Fruit fly (Drosophila melanogaster) whole organism, embryonic: Measurements from ENCODE around the gene CG31627.
A peak's percentile ranks its signal among the peaks of the same experiment; 100 is the strongest.

Experiments used
- Blimp-1 ChIP-seq: fragments of 200-800 bp; sonication (Bioruptor generic); optimal IDR thresholded peaks from 3 replicates; lab custom pipeline; 2018; ENCODE audit warnings: missing biosample characterization, missing genetic modification characterization, mild to moderate bottlenecking, moderate library complexity, missing genetic modification reagents
- CG10431 ChIP-seq: fragments of 200-800 bp; sonication (Bioruptor generic); optimal IDR thresholded peaks from 3 replicates; lab custom pipeline; 2018; ENCODE audit warnings: missing biosample characterization, mild to moderate bottlenecking, missing genetic modification characterization
- CG12219 ChIP-seq: fragments of 200-800 bp; sonication (Bioruptor generic); optimal IDR thresholded peaks from 3 replicates; lab custom pipeline; 2018; ENCODE audit warnings: missing biosample characterization, mild to moderate bottlenecking, missing genetic modification characterization
- CG12769 ChIP-seq: fragments of 200-800 bp; sonication (Bioruptor generic); optimal IDR thresholded peaks from 2 replicates; lab custom pipeline; 2019; ENCODE audit warnings: missing biosample characterization, mild to moderate bottlenecking, missing genetic modification characterization, moderate library complexity
- CG16813 ChIP-seq: fragments of 200-800 bp; sonication (Bioruptor generic); IDR thresholded peaks from 3 replicates; pipeline ENCODE4 v1.3.6; 2022; ENCODE audit warnings: missing biosample characterization, missing genetic modification characterization; ENCODE audit not compliant: partially characterized antibody
- CG16815 ChIP-seq: fragments of 200-800 bp; sonication (Bioruptor generic); optimal IDR thresholded peaks from 3 replicates; lab custom pipeline; 2017; ENCODE audit warnings: missing biosample characterization, mild to moderate bottlenecking, missing genetic modification characterization
- CG16863 ChIP-seq: fragments of 200-800 bp; sonication (Bioruptor generic); optimal IDR thresholded peaks from 3 replicates; lab custom pipeline; 2016; ENCODE audit warnings: missing biosample characterization, missing genetic modification characterization
- CG17328 ChIP-seq: fragments of 200-800 bp; sonication (Bioruptor generic); IDR thresholded peaks from 2 replicates; pipeline ENCODE4 v1.3.6; 2022; ENCODE audit warnings: missing biosample characterization, missing genetic modification characterization
- CG17612 ChIP-seq: fragments of 200-800 bp; sonication (Bioruptor generic); IDR thresholded peaks from 2 replicates; pipeline ENCODE4 v1.3.6; 2022; ENCODE audit warnings: missing biosample characterization, missing genetic modification characterization
- CG2199 ChIP-seq: fragments of 200-800 bp; sonication (Bioruptor generic); IDR thresholded peaks from 3 replicates; pipeline ENCODE4 v1.3.6; 2022; ENCODE audit warnings: missing biosample characterization, missing genetic modification characterization
- CG2202 ChIP-seq: fragments of 200-800 bp; sonication (Bioruptor generic); optimal IDR thresholded peaks from 2 replicates; lab custom pipeline; 2018; ENCODE audit warnings: missing biosample characterization, mild to moderate bottlenecking, missing genetic modification characterization
- CG2712 ChIP-seq: fragments of 200-800 bp; optimal IDR thresholded peaks from 3 replicates; lab custom pipeline; 2019; ENCODE audit warnings: missing biosample characterization, mild to moderate bottlenecking, missing genetic modification characterization, moderate library complexity
- CG30403 ChIP-seq: fragments of 200-800 bp; sonication (Bioruptor generic); optimal IDR thresholded peaks from 3 replicates; lab custom pipeline; 2016; ENCODE audit warnings: missing biosample characterization, missing genetic modification characterization
- CG32767 ChIP-seq: fragments of 200-800 bp; sonication (Bioruptor generic); IDR thresholded peaks from 2 replicates; pipeline ENCODE4 v1.3.6; 2022; ENCODE audit warnings: missing biosample characterization, missing genetic modification characterization
- CG32772 ChIP-seq: fragments of 200-800 bp; sonication (Bioruptor generic); IDR thresholded peaks from 2 replicates; pipeline ENCODE4 v1.3.6; 2022; ENCODE audit warnings: missing biosample characterization, missing genetic modification characterization
- CG33557 ChIP-seq: fragments of 200-800 bp; sonication (Bioruptor generic); optimal IDR thresholded peaks from 2 replicates; lab custom pipeline; 2019; ENCODE audit warnings: missing biosample characterization, mild to moderate bottlenecking, missing genetic modification characterization, moderate library complexity
- CG34376 ChIP-seq: fragments of 200-800 bp; sonication (Bioruptor generic); optimal IDR thresholded peaks from 2 replicates; lab custom pipeline; 2018; ENCODE audit warnings: missing biosample characterization, mild to moderate bottlenecking, missing genetic modification characterization
- CG3726 ChIP-seq: fragments of 200-800 bp; sonication (Bioruptor generic); IDR thresholded peaks from 3 replicates; pipeline ENCODE4, ENCODE4 v1.3.6; 2022; ENCODE audit warnings: missing biosample characterization, missing genetic modification characterization
- CG3995 ChIP-seq: fragments of 200-800 bp; sonication (Bioruptor generic); optimal IDR thresholded peaks from 3 replicates; lab custom pipeline; 2016; ENCODE audit warnings: missing biosample characterization, missing genetic modification characterization
- CG7372 ChIP-seq: fragments of 200-800 bp; sonication (Bioruptor generic); IDR thresholded peaks from 2 replicates; pipeline ENCODE4 v1.3.6; 2022; ENCODE audit warnings: missing biosample characterization, missing genetic modification characterization
- CG8944 ChIP-seq: fragments of 200-800 bp; sonication (Bioruptor generic); optimal IDR thresholded peaks from 3 replicates; lab custom pipeline; 2016; ENCODE audit warnings: missing biosample characterization, missing genetic modification characterization
- CG9215 ChIP-seq: fragments of 200-800 bp; sonication (Bioruptor generic); IDR thresholded peaks from 2 replicates; pipeline ENCODE4 v1.3.6; 2022; ENCODE audit warnings: missing biosample characterization, missing genetic modification characterization
- CHES-1-like ChIP-seq: fragments of 200-800 bp; sonication (Bioruptor generic); optimal IDR thresholded peaks from 2 replicates; lab custom pipeline; 2016; ENCODE audit warnings: missing biosample characterization, missing genetic modification characterization
- Camta ChIP-seq: fragments of 200-800 bp; sonication (Bioruptor generic); optimal IDR thresholded peaks from 2 replicates; lab custom pipeline; 2016; ENCODE audit warnings: missing biosample characterization, missing genetic modification characterization
- Dref ChIP-seq: fragments of 200-800 bp; sonication (Bioruptor generic); IDR thresholded peaks from 2 replicates; pipeline ENCODE4 v1.3.6; 2022; ENCODE audit warnings: missing biosample characterization, missing genetic modification characterization
- HLH4C ChIP-seq: fragments of 200-800 bp; sonication (Bioruptor generic); IDR thresholded peaks from 3 replicates; pipeline ENCODE4 v1.3.6; 2022; ENCODE audit warnings: missing biosample characterization, missing genetic modification characterization; ENCODE audit not compliant: partially characterized antibody
- HLHmδ ChIP-seq: fragments of 200-800 bp; sonication (Bioruptor generic); optimal IDR thresholded peaks from 2 replicates; lab custom pipeline; 2018; ENCODE audit warnings: missing biosample characterization, mild to moderate bottlenecking, missing genetic modification characterization, moderate library complexity
- Hsf ChIP-seq: fragments of 200-800 bp; sonication (Bioruptor generic); optimal IDR thresholded peaks from 3 replicates; lab custom pipeline; 2016; ENCODE audit warnings: missing biosample characterization, missing genetic modification characterization
- NK7.1 ChIP-seq: fragments of 200-800 bp; sonication (Bioruptor generic); optimal IDR thresholded peaks from 3 replicates; lab custom pipeline; 2016; ENCODE audit warnings: missing biosample characterization, missing genetic modification characterization
- Nf-YB ChIP-seq: fragments of 200-800 bp; sonication (Bioruptor generic); optimal IDR thresholded peaks from 3 replicates; lab custom pipeline; 2019; ENCODE audit warnings: missing biosample characterization, mild to moderate bottlenecking, missing genetic modification characterization, moderate library complexity
- Nf-YC ChIP-seq: fragments of 200-800 bp; optimal IDR thresholded peaks from 3 replicates; lab custom pipeline; 2019; ENCODE audit warnings: missing biosample characterization, mild to moderate bottlenecking, missing genetic modification characterization, moderate library complexity
- Opbp ChIP-seq: fragments of 200-800 bp; sonication (Bioruptor generic); IDR thresholded peaks from 3 replicates; pipeline ENCODE4 v1.3.6; 2022; ENCODE audit warnings: missing biosample characterization, missing genetic modification characterization; ENCODE audit not compliant: partially characterized antibody
- Six4 ChIP-seq: fragments of 200-800 bp; sonication (Bioruptor generic); optimal IDR thresholded peaks from 2 replicates; lab custom pipeline; 2016; ENCODE audit warnings: missing biosample characterization, missing genetic modification characterization
- Stat92E ChIP-seq, 3 experiments: fragments of >200 bp in 2 of 3; fragments of 200-800 bp in 1 of 3; sonication (Bioruptor generic) in 1 of 3; optimal IDR thresholded peaks; 2 replicates each; lab custom pipeline; 2017 to 2019; ENCODE audit warnings: missing biosample characterization in 3 of 3, missing genetic modification characterization in 3 of 3, mild to moderate bottlenecking in 1 of 3, moderate library complexity in 1 of 3
- Usf ChIP-seq: fragments of 200-800 bp; sonication (Bioruptor generic); optimal IDR thresholded peaks from 2 replicates; lab custom pipeline; 2017; ENCODE audit warnings: missing genotype, missing biosample characterization, missing genetic modification characterization
- al ChIP-seq: fragments of 200-800 bp; sonication (Bioruptor generic); IDR thresholded peaks from 2 replicates; pipeline ENCODE4 v1.3.6; 2022; ENCODE audit warnings: missing biosample characterization, missing genetic modification characterization
- aop ChIP-seq: fragments of 200-800 bp; sonication (Bioruptor generic); IDR thresholded peaks from 2 replicates; pipeline ENCODE4 v1.3.6; 2022; ENCODE audit warnings: missing biosample characterization, missing genetic modification characterization
- ara ChIP-seq: fragments of 200-800 bp; sonication (Bioruptor generic); IDR thresholded peaks from 2 replicates; pipeline ENCODE4 v1.3.6; 2022; ENCODE audit warnings: missing biosample characterization, missing genetic modification characterization
- bcd ChIP-seq: fragments of 200-800 bp; sonication (Bioruptor generic); optimal IDR thresholded peaks from 2 replicates; lab custom pipeline; 2017; ENCODE audit warnings: missing biosample characterization, mild to moderate bottlenecking, missing genetic modification characterization
- ems ChIP-seq: fragments of 200-800 bp; sonication (Bioruptor generic); optimal IDR thresholded peaks from 3 replicates; lab custom pipeline; 2016; ENCODE audit warnings: missing biosample characterization, missing genetic modification characterization
- ftz-f1 ChIP-seq: fragments of 200-800 bp; sonication (Bioruptor generic); optimal IDR thresholded peaks from 2 replicates; lab custom pipeline; 2016; ENCODE audit warnings: missing biosample characterization, missing genetic modification characterization
- gro ChIP-seq: fragments of 200-800 bp; sonication (Bioruptor generic); optimal IDR thresholded peaks from 2 replicates; lab custom pipeline; 2016; ENCODE audit warnings: missing biosample characterization, missing genetic modification characterization
- h ChIP-seq: fragments of >200 bp; optimal IDR thresholded peaks from 2 replicates; lab custom pipeline; 2017
- insv ChIP-seq, 2 experiments: fragments of 200-800 bp; sonication (Bioruptor generic); optimal IDR thresholded peaks; 3 replicates each; lab custom pipeline; 2016 to 2018; ENCODE audit warnings: missing biosample characterization in 2 of 2, missing genetic modification characterization in 2 of 2
- lab ChIP-seq: fragments of 200-800 bp; sonication (Bioruptor generic); optimal IDR thresholded peaks from 3 replicates; lab custom pipeline; 2017; ENCODE audit warnings: missing biosample characterization, missing genetic modification characterization, mild to moderate bottlenecking, moderate library complexity, missing genetic modification reagents
- lbe ChIP-seq: fragments of 200-800 bp; sonication (Bioruptor generic); optimal IDR thresholded peaks from 2 replicates; lab custom pipeline; 2016; ENCODE audit warnings: missing biosample characterization, mild to moderate bottlenecking, missing genetic modification characterization
- lmd ChIP-seq: fragments of 200-800 bp; sonication (Bioruptor generic); IDR thresholded peaks from 2 replicates; pipeline ENCODE4 v1.3.6; 2022; ENCODE audit warnings: missing biosample characterization, missing genetic modification characterization
- phol ChIP-seq: fragments of 200-800 bp; sonication (Bioruptor generic); optimal IDR thresholded peaks from 3 replicates; lab custom pipeline; 2018; ENCODE audit warnings: missing biosample characterization, mild to moderate bottlenecking, missing genetic modification characterization, moderate library complexity
- pros ChIP-seq: fragments of 200-800 bp; sonication (Bioruptor generic); optimal IDR thresholded peaks from 3 replicates; lab custom pipeline; 2019; ENCODE audit warnings: missing biosample characterization, mild to moderate bottlenecking, missing genetic modification characterization, moderate library complexity
- ranshi ChIP-seq: fragments of 200-800 bp; sonication (Bioruptor generic); IDR thresholded peaks from 2 replicates; pipeline ENCODE4 v1.3.6; 2022; ENCODE audit warnings: missing biosample characterization, missing genetic modification characterization
- ro ChIP-seq: fragments of 200-800 bp; sonication (Bioruptor generic); IDR thresholded peaks from 2 replicates; pipeline ENCODE4 v1.3.6; 2022; ENCODE audit warnings: missing biosample characterization, missing genetic modification characterization
- tgo ChIP-seq: fragments of 200-800 bp; sonication (Bioruptor generic); IDR thresholded peaks from 3 replicates; pipeline ENCODE4 v1.3.6; 2022; ENCODE audit warnings: missing biosample characterization, missing genetic modification characterization

CG31627 gene

DNA sequence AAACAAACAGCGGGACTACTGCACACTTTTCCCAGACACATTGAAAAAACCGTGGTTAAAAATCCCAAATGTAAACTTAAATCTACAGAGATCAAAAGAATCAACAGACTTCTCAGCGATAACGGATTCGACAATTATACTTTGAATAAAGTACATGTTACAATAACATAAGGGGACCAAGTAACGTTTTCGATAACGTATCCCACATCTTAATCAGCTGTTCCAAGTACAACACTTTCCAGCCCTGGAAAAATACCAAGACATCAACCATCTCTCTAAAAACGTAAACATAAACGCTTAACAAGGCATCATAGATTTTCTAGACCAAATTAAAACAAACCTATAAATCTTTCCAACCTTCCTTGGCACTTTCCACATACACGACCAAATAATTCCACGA is 19.2 kb upstream of the CG31627 start (continued):
- TF ChIP-seq Blimp-1 (GFP tag; lab: Kevin White, UChicago) (no peak), lab (no peak), CG34376 (GFP tag; lab: Kevin White, UChicago) (peak; percentile 14), HLH4C (GFP tag; lab: Robert Waterston, UW) (no peak), CG3726 (GFP tag; lab: Robert Waterston, UW) (no peak), Dref (GFP tag; lab: Robert Waterston, UW) (peak; percentile 52), CG3995 (peak; percentile 94), Hsf (no peak), CG30403 (GFP tag; lab: Kevin White, UChicago) (no peak), ara (no peak), CG8944 (GFP tag; lab: Kevin White, UChicago) (no peak), NK7.1 (GFP tag; lab: Kevin White, UChicago) (no peak), CG9215 (GFP tag; lab: Robert Waterston, UW) (no peak), CG2199 (GFP tag; lab: Robert Waterston, UW) (no peak), gro (GFP tag; lab: Kevin White, UChicago) (no peak), Stat92E (GFP tag; optimal IDR thresholded peaks at IDR 0.05; lab: Kevin White, UChicago) (no peak), Nf-YB (GFP tag; lab: Kevin White, UChicago) (no peak), pros (GFP tag; lab: Kevin White, UChicago) (peak; percentile 61), lmd (no peak), ftz-f1 (no peak), al (GFP tag; lab: Robert Waterston, UW) (no peak), CG7372 (GFP tag; lab: Robert Waterston, UW) (no peak), Camta (GFP tag; lab: Kevin White, UChicago) (no peak), CG2712 (tag; lab: Kevin White, UChicago) (peak; percentile 0), CG16815 (GFP tag; lab: Kevin White, UChicago) (no peak), CHES-1-like (no peak), lbe (GFP tag; lab: Kevin White, UChicago) (no peak), CG16863 (GFP tag; lab: Kevin White, UChicago) (no peak), phol (peak; percentile 13), CG17612 (GFP tag; lab: Robert Waterston, UW) (no peak), ems (no peak), Usf (no peak), Six4 (no peak), CG17328 (no peak), bcd (GFP tag; lab: Kevin White, UChicago) (no peak), CG33557 (GFP tag; lab: Kevin White, UChicago) (no peak), Nf-YC (tag; lab: Kevin White, UChicago) (peak; percentile 14), CG32772 (no peak), CG2202 (tag; lab: Kevin White, UChicago) (no peak), CG12769 (tag; lab: Kevin White, UChicago) (peak; percentile 14), CG32767 (GFP tag; lab: Robert Waterston, UW) (no peak), Opbp (GFP tag; lab: Robert Waterston, UW) (no peak), ranshi (no peak), CG16813 (GFP tag; lab: Robert Waterston, UW) (no peak), CG10431 (GFP tag; lab: Kevin White, UChicago) (peak; percentile 96), HLHmδ (GFP tag; lab: Kevin White, UChicago) (no peak), CG12219 (GFP tag; lab: Kevin White, UChicago) (no peak), ro (no peak), aop (GFP tag; lab: Robert Waterston, UW) (no peak), h (lab: Kevin White, UChicago) (no peak), tgo (GFP tag; lab: Robert Waterston, UW) (no peak), insv (GFP tag; optimal IDR thresholded peaks at IDR 0.05; lab: Kevin White, UChicago) (no peak)
